Fruit fly (Drosophila melanogaster): Measurements from ENCODE around the gene CG7384.

- TF ChIP-seq psq (optimal IDR thresholded peaks at IDR 0.05) = no peak
- no peak for TF ChIP-seq EcR (GFP tag; optimal IDR thresholded peaks at IDR 0.05)
Measured at dm6 chr2L:10539360-10539759, 29.1 kb upstream of the CG7384 start.
